In the genomic region with DNA sequence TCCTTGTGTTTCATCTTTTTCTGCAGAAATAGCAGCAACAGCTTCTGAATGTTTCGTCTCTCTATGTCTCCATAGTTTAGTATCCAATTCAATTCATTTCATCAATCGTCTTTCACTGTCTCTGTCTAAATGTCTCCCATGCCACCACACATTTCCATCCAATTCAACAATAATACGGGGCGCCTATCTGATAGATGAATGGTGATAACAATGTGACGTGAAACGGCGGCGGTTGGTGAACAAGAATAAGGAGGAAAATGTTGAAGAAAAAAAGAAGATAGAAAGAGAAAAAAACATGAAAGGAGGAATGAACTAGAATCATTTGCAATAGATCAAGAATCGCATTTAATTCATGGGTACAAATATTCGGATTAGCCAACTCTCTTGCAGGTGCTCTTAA, we compare ENCODE assay signal across 1 worm cellular context.
A peak's percentile ranks its signal among the peaks of the same experiment; 100 is the strongest.
TF ChIP-seq lines count a peak whose summit lies in the region.

No protein-coding gene starts in this region.

TF ChIP-seq in whole organism, L1 larva, 84 proteins besides CTCF, POLR2A, EP300 and RAD21 (continued from another document):
- TF ChIP-seq swsn-7 (tag; optimal IDR thresholded peaks at IDR 0.05; lab: Kevin White, UChicago) (peak; percentile 19), nhr-85 (tag; lab: Kevin White, UChicago) (peak; percentile 96), lin-14 (GFP tag; optimal IDR thresholded peaks at IDR 0.05; lab: Kevin White, UChicago) (peak; percentile 94), hlh-17 (GFP tag; optimal IDR thresholded peaks at IDR 0.05; lab: Kevin White, UChicago; ENCODE audit: borderline replicate concordance) (no peak)
